Worm (Caenorhabditis elegans) whole organism, young adult: ENCODE data around the gene C16A3.2.
A peak's percentile ranks its signal among the peaks of the same experiment; 100 is the strongest.

Source experiments
- B0035.1 ChIP-seq: sonication (generic microtip); optimal IDR thresholded peaks from 2 replicates; lab custom pipeline; 2016; ENCODE audit warnings: missing genetic modification characterization, mild to moderate bottlenecking, missing compliant biosample characterization, missing genotype, missing genetic modification reagents
- D2030.7 ChIP-seq: fragments of 200-800 bp; sonication (Bioruptor generic); IDR thresholded peaks from 2 replicates; pipeline ENCODE4 v1.3.6; 2022; ENCODE audit warnings: missing genetic modification reagents, missing genetic modification characterization, missing compliant biosample characterization
- F10E7.11 ChIP-seq: sonication (generic microtip); optimal IDR thresholded peaks from 2 replicates; lab custom pipeline; 2017; ENCODE audit warnings: mild to moderate bottlenecking, missing genetic modification characterization, moderate library complexity, missing compliant biosample characterization
- F33H1.4 ChIP-seq: fragments of 200-800 bp; sonication (Bioruptor generic); IDR thresholded peaks from 2 replicates; pipeline ENCODE4 v1.3.6; 2022; ENCODE audit warnings: missing genetic modification reagents, missing genetic modification characterization, missing compliant biosample characterization
- F37B4.10 ChIP-seq: fragments of 200-800 bp; sonication (Bioruptor generic); IDR thresholded peaks from 2 replicates; pipeline ENCODE4 v1.3.6; 2022; ENCODE audit warnings: missing genetic modification characterization, missing compliant biosample characterization
- K12H6.12 ChIP-seq: fragments of 200-800 bp; sonication (Bioruptor generic); optimal IDR thresholded peaks from 2 replicates; lab custom pipeline; 2018; ENCODE audit warnings: mild to moderate bottlenecking, missing genetic modification characterization, missing compliant biosample characterization
- T07F8.4 ChIP-seq: sonication (generic microtip); optimal IDR thresholded peaks from 2 replicates; lab custom pipeline; 2016; ENCODE audit warnings: mild to moderate bottlenecking, missing genetic modification characterization, moderate library complexity, missing compliant biosample characterization
- Y53F4B.3 ChIP-seq: fragments of 200-800 bp; sonication (Bioruptor generic); IDR thresholded peaks from 2 replicates; pipeline ENCODE4 v1.3.6; 2022; ENCODE audit warnings: missing genetic modification reagents, missing genetic modification characterization, missing compliant biosample characterization
- Y95B8A.8 ChIP-seq: fragments of 200-800 bp; sonication (Bioruptor generic); IDR thresholded peaks from 2 replicates; pipeline ENCODE4 v1.3.6; 2022; ENCODE audit warnings: missing genetic modification reagents, missing genetic modification characterization, missing compliant biosample characterization
- ZK185.1 ChIP-seq: sonication (generic microtip); optimal IDR thresholded peaks from 2 replicates; lab custom pipeline; 2016; ENCODE audit warnings: mild to moderate bottlenecking, missing genetic modification characterization, missing compliant biosample characterization; ENCODE audit not compliant: poor library complexity, severe bottlenecking
- atf-7 ChIP-seq: sonication (generic microtip); optimal IDR thresholded peaks from 2 replicates; lab custom pipeline; 2017; ENCODE audit warnings: mild to moderate bottlenecking, missing genetic modification characterization, missing compliant biosample characterization
- attf-3 ChIP-seq: fragments of 200-800 bp; sonication (Bioruptor generic); conservative IDR thresholded peaks from 2 replicates; pipeline ENCODE4 v1.3.6; 2022; ENCODE audit warnings: missing genetic modification reagents, missing genetic modification characterization, missing compliant biosample characterization
- bed-2 ChIP-seq: fragments of 200-800 bp; sonication (Bioruptor generic); IDR thresholded peaks from 2 replicates; pipeline ENCODE4 v1.3.6; 2022; ENCODE audit warnings: missing genetic modification reagents, missing genetic modification characterization, missing compliant biosample characterization
- cebp-1 ChIP-seq, 2 experiments: fragments of 200-800 bp in 1 of 2; sonication (Bioruptor generic) in 1 of 2; sonication (generic microtip) in 1 of 2; IDR thresholded peaks in 1 of 2; optimal IDR thresholded peaks in 1 of 2; 2 replicates each; pipeline versions ENCODE4 v1.3.6 to Lab custom; 2017 to 2022; ENCODE audit warnings: missing compliant biosample characterization in 2 of 2, missing genetic modification characterization in 2 of 2, mild to moderate bottlenecking in 1 of 2, missing genetic modification reagents in 1 of 2, moderate library complexity in 1 of 2
- cebp-2 ChIP-seq: fragments of 200-800 bp; sonication (Bioruptor generic); IDR thresholded peaks from 2 replicates; pipeline ENCODE4 v1.3.6; 2022; ENCODE audit warnings: missing genetic modification characterization, missing compliant biosample characterization
- ceh-58 ChIP-seq: fragments of 200-800 bp; sonication (Bioruptor generic); IDR thresholded peaks from 2 replicates; pipeline ENCODE4 v1.3.6; 2022; ENCODE audit warnings: missing genetic modification characterization, missing compliant biosample characterization
- ceh-79 ChIP-seq: sonication (generic microtip); optimal IDR thresholded peaks from 2 replicates; lab custom pipeline; 2017; ENCODE audit warnings: mild to moderate bottlenecking, missing genetic modification characterization, missing compliant biosample characterization
- efl-1 ChIP-seq: fragments of 150-350 bp; optimal IDR thresholded peaks from 2 replicates; lab custom pipeline; 2014; ENCODE audit warnings: missing biosample characterization, missing genetic modification reagents, missing genetic modification characterization
- egl-18 ChIP-seq: fragments of 200-800 bp; sonication (Bioruptor generic); IDR thresholded peaks from 2 replicates; pipeline ENCODE4 v1.3.6; 2022; ENCODE audit warnings: missing genetic modification reagents, missing genetic modification characterization, missing compliant biosample characterization
- hlh-26 ChIP-seq: fragments of 200-800 bp; sonication (Bioruptor generic); conservative IDR thresholded peaks from 2 replicates; pipeline ENCODE4 v1.3.6; 2022; ENCODE audit warnings: missing genetic modification reagents, missing genetic modification characterization, missing compliant biosample characterization
- hmg-20 ChIP-seq: fragments of 200-800 bp; sonication (Bioruptor generic); IDR thresholded peaks from 2 replicates; pipeline ENCODE4 v1.3.6; 2022; ENCODE audit warnings: missing genetic modification reagents, missing genetic modification characterization, missing compliant biosample characterization
- hsf-1 ChIP-seq: fragments of 200-800 bp; sonication (Bioruptor generic); IDR thresholded peaks from 2 replicates; pipeline ENCODE4 v1.3.6; 2022; ENCODE audit warnings: missing genetic modification reagents, missing genetic modification characterization, missing compliant biosample characterization
- lin-35 ChIP-seq, 3 experiments: fragments of 150-350 bp in 2 of 3; sonication (generic microtip) in 1 of 3; optimal IDR thresholded peaks; 2 replicates each; lab custom pipeline; 2014 to 2018; ENCODE audit warnings: missing biosample characterization in 3 of 3, missing genetic modification characterization in 3 of 3, missing genetic modification reagents in 3 of 3
- lin-40 ChIP-seq: sonication (generic microtip); optimal IDR thresholded peaks from 2 replicates; lab custom pipeline; 2016; ENCODE audit warnings: missing genetic modification characterization, mild to moderate bottlenecking, missing compliant biosample characterization, missing genotype, missing genetic modification reagents
- lsl-1 ChIP-seq: fragments of 200-800 bp; sonication (Bioruptor generic); optimal IDR thresholded peaks from 2 replicates; lab custom pipeline; 2018; ENCODE audit warnings: mild to moderate bottlenecking, missing genetic modification characterization, moderate library complexity, missing compliant biosample characterization
- madf-10 ChIP-seq: sonication (generic microtip); optimal IDR thresholded peaks from 2 replicates; lab custom pipeline; 2016; ENCODE audit warnings: mild to moderate bottlenecking, missing genetic modification characterization, missing compliant biosample characterization
- mcd-1 ChIP-seq: fragments of 200-800 bp; sonication (Bioruptor generic); IDR thresholded peaks from 2 replicates; pipeline ENCODE4 v1.3.6; 2022; ENCODE audit warnings: missing genetic modification reagents, missing genetic modification characterization, missing compliant biosample characterization
- mxl-1 ChIP-seq: sonication (generic microtip); optimal IDR thresholded peaks from 2 replicates; lab custom pipeline; 2016; ENCODE audit warnings: missing genetic modification characterization, missing compliant biosample characterization
- nhr-27 ChIP-seq: fragments of 200-800 bp; sonication (Bioruptor generic); optimal IDR thresholded peaks from 2 replicates; lab custom pipeline; 2018; ENCODE audit warnings: mild to moderate bottlenecking, missing genetic modification characterization, moderate library complexity, missing compliant biosample characterization
- nhr-90 ChIP-seq: sonication (generic microtip); optimal IDR thresholded peaks from 2 replicates; lab custom pipeline; 2016; ENCODE audit warnings: missing genotype, mild to moderate bottlenecking, missing genetic modification characterization, missing compliant biosample characterization
- rcor-1 ChIP-seq: fragments of 200-800 bp; sonication (Bioruptor generic); IDR thresholded peaks from 2 replicates; pipeline ENCODE4 v1.3.6; 2022; ENCODE audit warnings: missing genetic modification reagents, missing genetic modification characterization, missing compliant biosample characterization
- rec-8 ChIP-seq, 2 experiments: sonication (generic microtip); optimal IDR thresholded peaks; 2 replicates each; lab custom pipeline; 2016; ENCODE audit warnings: mild to moderate bottlenecking in 2 of 2, missing genetic modification characterization in 2 of 2, missing genetic modification reagents in 2 of 2, missing genotype in 2 of 2, missing biosample characterization in 1 of 2, missing compliant biosample characterization in 1 of 2, moderate library complexity in 1 of 2
- repo-1 ChIP-seq: sonication (generic microtip); optimal IDR thresholded peaks from 2 replicates; lab custom pipeline; 2017; ENCODE audit warnings: mild to moderate bottlenecking, missing genetic modification characterization, missing compliant biosample characterization
- rpc-1 ChIP-seq, 2 experiments: fragments of 150-350 bp in 1 of 2; sonication (generic microtip) in 1 of 2; optimal IDR thresholded peaks; 2 replicates each; lab custom pipeline; 2014 to 2018; ENCODE audit warnings: missing biosample characterization in 1 of 2, missing genetic modification characterization in 1 of 2, missing genetic modification reagents in 1 of 2, missing genotype in 1 of 2
- sdz-38 ChIP-seq: sonication (generic microtip); optimal IDR thresholded peaks from 2 replicates; lab custom pipeline; 2016; ENCODE audit warnings: missing genotype, missing genetic modification characterization, missing compliant biosample characterization
- snpc-1.3 ChIP-seq: sonication (generic microtip); optimal IDR thresholded peaks from 2 replicates; lab custom pipeline; 2017; ENCODE audit warnings: missing genetic modification characterization, mild to moderate bottlenecking, missing compliant biosample characterization, antibody characterized with exemption, moderate library complexity, missing genotype, missing genetic modification reagents; ENCODE audit not compliant: insufficient read depth
- tbp1 ChIP-seq: fragments of 200-800 bp; sonication (Bioruptor generic); optimal IDR thresholded peaks from 2 replicates; lab custom pipeline; 2018; ENCODE audit warnings: mild to moderate bottlenecking, missing genetic modification characterization, missing compliant biosample characterization
- tbx-9 ChIP-seq: sonication (generic microtip); optimal IDR thresholded peaks from 2 replicates; lab custom pipeline; 2016; ENCODE audit warnings: borderline replicate concordance, missing genetic modification characterization, inconsistent platforms, missing compliant biosample characterization
- tlf-1 ChIP-seq: fragments of 200-800 bp; sonication (Bioruptor generic); optimal IDR thresholded peaks from 2 replicates; lab custom pipeline; 2018; ENCODE audit warnings: mild to moderate bottlenecking, missing genetic modification characterization, missing compliant biosample characterization
- xnd-1 ChIP-seq: sonication (generic microtip); optimal IDR thresholded peaks from 2 replicates; lab custom pipeline; 2016; ENCODE audit warnings: missing genotype, missing genetic modification reagents, missing genetic modification characterization, missing compliant biosample characterization

C16A3.2 gene

ce11 chrIII:6374947-6375415, 14.7 kb upstream of the C16A3.2 start, which contains the start of the genes rps-13 and nfx-1 (continued):
- no peak for TF ChIP-seq hsf-1 (GFP tag; lab: Robert Waterston, UW)

ce11 chrIII:6379129-6379528, 10.5 kb upstream of the C16A3.2 start, which contains the start of gene C16A3.6:
C16A3.6 (plus strand) TSS chrIII:6379212.
- TF ChIP-seq lin-35 (GFP tag; optimal IDR thresholded peaks at IDR 0.05; lab: Kevin White, UChicago) (no peak), tlf-1 (GFP tag; lab: Kevin White, UChicago) (no peak), rcor-1 (GFP tag; lab: Robert Waterston, UW) (0 out of 2 replicates have a peak, but pooled peaks have one; percentile 17), F33H1.4 (GFP tag; lab: Robert Waterston, UW) (no peak), Y95B8A.8 (GFP tag; lab: Robert Waterston, UW) (0 out of 2 replicates have a peak, but pooled peaks have one; percentile 19), nhr-90 (tag; lab: Kevin White, UChicago) (no peak), lin-40 (peak; percentile 4), tbx-9 (tag; lab: Kevin White, UChicago) (no peak), K12H6.12 (tag; lab: Kevin White, UChicago) (no peak), atf-7 (tag; lab: Kevin White, UChicago) (no peak), mxl-1 (tag; lab: Kevin White, UChicago) (no peak), D2030.7 (GFP tag; lab: Robert Waterston, UW) (0 out of 2 replicates have a peak, but pooled peaks have one; percentile 19), xnd-1 (no peak), bed-2 (GFP tag; lab: Robert Waterston, UW) (no peak), hmg-20 (GFP tag; lab: Robert Waterston, UW) (no peak), lsl-1 (GFP tag; lab: Kevin White, UChicago) (peak; percentile 25), rec-8 (tag; optimal IDR thresholded peaks at IDR 0.05; lab: Kevin White, UChicago) (no peak), sdz-38 (tag; lab: Kevin White, UChicago) (no peak), efl-1 (GFP tag; lab: Kevin White, UChicago) (peak; percentile 39), hlh-26 (GFP tag; lab: Robert Waterston, UW) (no peak), snpc-1.3 (tag; lab: Kevin White, UChicago) (peak; percentile 13), tbp1 (GFP tag; lab: Kevin White, UChicago) (peak; percentile 15), mcd-1 (no peak), repo-1 (peak; percentile 27), cebp-1 (GFP tag; IDR thresholded peaks at IDR 0.05; lab: Robert Waterston, UW) (no peak), cebp-1 (tag; optimal IDR thresholded peaks at IDR 0.05; lab: Kevin White, UChicago) (peak; percentile 72)

ce11 chrIII:6380472-6380871, 9.2 kb upstream of the C16A3.2 start, which contains the start of gene C16A3.5:
C16A3.5 (plus strand) TSS chrIII:6380772.
- no peak for TF ChIP-seq T07F8.4 (tag; lab: Kevin White, UChicago)
- 0 out of 2 replicates have a peak, but pooled peaks have one; percentile 11 for TF ChIP-seq mcd-1

- TF ChIP-seq egl-18 (GFP tag; lab: Robert Waterston, UW) (no peak), madf-10 (tag; lab: Kevin White, UChicago) (no peak), attf-3 (no peak), nhr-27 (tag; lab: Kevin White, UChicago) (no peak), xnd-1 (no peak), B0035.1 (tag; lab: Kevin White, UChicago) (no peak), F37B4.10 (GFP tag; lab: Robert Waterston, UW) (no peak), ZK185.1 (tag; lab: Kevin White, UChicago) (no peak), mxl-1 (tag; lab: Kevin White, UChicago) (no peak), rpc-1 (optimal IDR thresholded peaks at IDR 0.05; lab: Kevin White, UChicago) (no peak), rpc-1 (tag; optimal IDR thresholded peaks at IDR 0.05; lab: Kevin White, UChicago) (no peak), ceh-58 (no peak), F10E7.11 (tag; lab: Kevin White, UChicago) (no peak), ceh-79 (no peak), cebp-2 (GFP tag; lab: Robert Waterston, UW) (no peak), Y53F4B.3 (GFP tag; lab: Robert Waterston, UW) (no peak)
Observed at ce11 chrIII:6381584-6382391, 7.8 kb upstream of the C16A3.2 start, which contains the start of gene znf-622. znf-622 (plus strand) TSS chrIII:6381634.
